Worm (Caenorhabditis elegans) whole organism, L4/young adult: ENCODE data around the gene osta-2.

Experiments
- dao-5 ChIP-seq: sonication (generic microtip); optimal IDR thresholded peaks from 2 replicates; lab custom pipeline; 2016; ENCODE audit warnings: missing genotype, missing genetic modification characterization, moderate library complexity, missing compliant biosample characterization
- him-1 ChIP-seq: sonication (generic microtip); optimal IDR thresholded peaks from 2 replicates; lab custom pipeline; 2016; ENCODE audit warnings: missing genotype, missing genetic modification reagents, missing genetic modification characterization, missing compliant biosample characterization

DNA sequence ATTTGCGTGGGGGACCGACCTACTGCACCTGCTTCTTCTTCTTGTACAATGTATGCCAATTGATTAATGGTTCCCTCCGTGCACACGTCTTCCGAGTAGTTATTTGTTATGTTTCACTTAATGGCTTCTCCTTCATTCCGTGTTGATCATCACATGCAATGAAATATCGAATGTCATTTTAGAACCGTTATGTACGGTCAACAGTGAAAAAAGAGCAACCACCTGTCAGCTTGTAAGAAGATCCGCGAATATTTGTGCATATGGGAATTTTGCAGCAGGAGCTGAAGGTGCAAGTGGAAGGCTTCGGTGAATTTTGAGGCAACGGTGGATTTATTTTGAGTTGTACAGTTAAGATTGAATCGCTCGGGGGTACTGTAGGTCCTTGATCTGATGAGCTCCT is 29.1 kb downstream of the osta-2 start:
- TF ChIP-seq him-1 (tag; lab: Kevin White, UChicago) = no peak
- no peak for TF ChIP-seq dao-5 (tag; lab: Kevin White, UChicago)
